Worm (Caenorhabditis elegans) whole organism, L4 larva: ENCODE measurements around the gene pqn-2.

Experiments
- F37D6.2 ChIP-seq: sonication (generic microtip); optimal IDR thresholded peaks from 2 replicates; lab custom pipeline; 2016; ENCODE audit warnings: mild to moderate bottlenecking, missing genetic modification characterization, missing compliant biosample characterization
- F44E2.7 ChIP-seq: fragments of 200-800 bp; sonication (Bioruptor generic); IDR thresholded peaks from 2 replicates; pipeline ENCODE4 v2.1.2; 2022; ENCODE audit warnings: missing genetic modification characterization, missing compliant biosample characterization
- F49E8.2 ChIP-seq: sonication (generic microtip); optimal IDR thresholded peaks from 2 replicates; lab custom pipeline; 2016; ENCODE audit warnings: missing compliant biosample characterization, mild to moderate bottlenecking, missing genetic modification characterization, borderline replicate concordance
- T26A8.4 ChIP-seq: fragments of 200-800 bp; sonication (Bioruptor generic); IDR thresholded peaks from 2 replicates; pipeline ENCODE4 v1.3.6; 2022; ENCODE audit warnings: missing genetic modification characterization, missing compliant biosample characterization
- Y105C5A.15 ChIP-seq: fragments of 200-800 bp; sonication (Bioruptor generic); IDR thresholded peaks from 2 replicates; pipeline ENCODE4 v1.3.6; 2022; ENCODE audit warnings: missing genetic modification characterization, missing compliant biosample characterization
- Y48G9A.11 ChIP-seq: fragments of 200-800 bp; sonication (Bioruptor generic); IDR thresholded peaks from 2 replicates; pipeline ENCODE4 v1.3.6; 2022; ENCODE audit warnings: missing genetic modification reagents, missing genetic modification characterization, missing compliant biosample characterization
- ZK337.2 ChIP-seq: fragments of 200-800 bp; sonication (Bioruptor generic); IDR thresholded peaks from 2 replicates; pipeline ENCODE4 v1.3.6; 2022; ENCODE audit warnings: missing genetic modification reagents, missing genetic modification characterization, missing compliant biosample characterization
- ZK546.5 ChIP-seq, 2 experiments: sonication (generic microtip); optimal IDR thresholded peaks; 2 replicates each; lab custom pipeline; 2017; ENCODE audit warnings: missing biosample characterization in 2 of 2, missing genetic modification characterization in 2 of 2
- aha-1 ChIP-seq: fragments of 150-350 bp; peaks from one replicate; lab custom pipeline; 2014; ENCODE audit warnings: missing biosample characterization, missing genetic modification characterization
- attf-4 ChIP-seq: sonication (generic microtip); optimal IDR thresholded peaks from 3 replicates; lab custom pipeline; 2017; ENCODE audit warnings: missing biosample characterization, missing genetic modification characterization
- ceh-28 ChIP-seq: fragments of 150-350 bp; optimal IDR thresholded peaks from 2 replicates; lab custom pipeline; 2014; ENCODE audit warnings: missing biosample characterization, missing genetic modification reagents, missing genetic modification characterization
- ceh-32 ChIP-seq: sonication (generic microtip); optimal IDR thresholded peaks from 2 replicates; lab custom pipeline; 2016; ENCODE audit warnings: mild to moderate bottlenecking, missing genetic modification characterization, missing compliant biosample characterization; ENCODE audit not compliant: poor library complexity
- ceh-82 ChIP-seq: sonication (generic microtip); optimal IDR thresholded peaks from 2 replicates; lab custom pipeline; 2017; ENCODE audit warnings: missing biosample characterization, missing genetic modification characterization
- ces-1 ChIP-seq: fragments of 150-350 bp; sonication (generic microtip); optimal IDR thresholded peaks from 4 replicates; lab custom pipeline; 2014; ENCODE audit warnings: missing biosample characterization, missing genetic modification reagents, missing genetic modification characterization
- ctbp-1 ChIP-seq: fragments of 200-800 bp; sonication (Bioruptor generic); IDR thresholded peaks from 2 replicates; pipeline ENCODE4 v1.3.6; 2022; ENCODE audit warnings: missing genetic modification reagents, missing genetic modification characterization, missing compliant biosample characterization
- daf-19 ChIP-seq: fragments of 200-800 bp; sonication (Bioruptor generic); conservative IDR thresholded peaks from 2 replicates; pipeline ENCODE4 v1.3.6; 2022; ENCODE audit warnings: missing genetic modification characterization, missing compliant biosample characterization
- daf-8 ChIP-seq: fragments of 200-800 bp; sonication (Bioruptor generic); IDR thresholded peaks from 2 replicates; pipeline ENCODE4 v1.3.6; 2022; ENCODE audit warnings: missing genetic modification characterization, missing compliant biosample characterization
- dmd-6 ChIP-seq: fragments of 200-800 bp; sonication (Bioruptor generic); IDR thresholded peaks from 2 replicates; pipeline ENCODE4 v1.3.6; 2022; ENCODE audit warnings: missing genetic modification reagents, missing genetic modification characterization, missing compliant biosample characterization
- dmd-8 ChIP-seq: fragments of 200-800 bp; sonication (Bioruptor generic); IDR thresholded peaks from 2 replicates; pipeline ENCODE4 v1.3.6; 2022; ENCODE audit warnings: missing genetic modification characterization, missing compliant biosample characterization
- dpl-1 ChIP-seq: fragments of 150-350 bp; optimal IDR thresholded peaks from 2 replicates; lab custom pipeline; 2014; ENCODE audit warnings: missing biosample characterization, missing genetic modification reagents, missing genetic modification characterization
- duxl-1 ChIP-seq: sonication (generic microtip); optimal IDR thresholded peaks from 2 replicates; lab custom pipeline; 2016; ENCODE audit warnings: mild to moderate bottlenecking, missing genetic modification characterization, moderate library complexity, missing compliant biosample characterization; ENCODE audit not compliant: poor library complexity
- fkh-10 ChIP-seq: fragments of 150-350 bp; optimal IDR thresholded peaks from 2 replicates; lab custom pipeline; 2014; ENCODE audit warnings: missing biosample characterization, missing genetic modification reagents, missing genetic modification characterization
- fos-1 ChIP-seq: fragments of 150-350 bp; optimal IDR thresholded peaks from 2 replicates; lab custom pipeline; 2014; ENCODE audit warnings: missing biosample characterization, missing genetic modification characterization
- hmg-1.1 ChIP-seq: fragments of 200-800 bp; sonication (Bioruptor generic); IDR thresholded peaks from 2 replicates; pipeline ENCODE4 v1.3.6; 2022; ENCODE audit warnings: missing genetic modification reagents, missing genetic modification characterization, missing compliant biosample characterization
- lin-13 ChIP-seq: fragments of 150-350 bp; optimal IDR thresholded peaks from 2 replicates; lab custom pipeline; 2014; ENCODE audit warnings: missing biosample characterization, missing genetic modification reagents, missing genetic modification characterization
- lin-29 ChIP-seq: fragments of 200-800 bp; sonication (Bioruptor generic); IDR thresholded peaks from 2 replicates; pipeline ENCODE4 v1.3.6; 2022; ENCODE audit warnings: missing genetic modification reagents, missing genetic modification characterization, missing compliant biosample characterization
- lir-3 ChIP-seq: sonication (generic microtip); optimal IDR thresholded peaks from 2 replicates; lab custom pipeline; 2016; ENCODE audit warnings: mild to moderate bottlenecking, missing genetic modification characterization, missing compliant biosample characterization
- madf-5 ChIP-seq, 2 experiments: fragments of 200-800 bp; sonication (Bioruptor generic); IDR thresholded peaks; 2 replicates each; pipeline ENCODE4 v1.3.6; 2022; ENCODE audit warnings: missing compliant biosample characterization in 2 of 2, missing genetic modification characterization in 2 of 2
- madf-9 ChIP-seq: fragments of 200-800 bp; sonication (Bioruptor generic); conservative IDR thresholded peaks from 2 replicates; pipeline ENCODE4 v1.3.6; 2022; ENCODE audit warnings: missing genetic modification reagents, missing genetic modification characterization, missing compliant biosample characterization
- mep-1 ChIP-seq: fragments of 150-350 bp; sonication (generic microtip); optimal IDR thresholded peaks from 3 replicates; lab custom pipeline; 2014; ENCODE audit warnings: missing biosample characterization, missing genetic modification characterization
- mxl-2 ChIP-seq: fragments of 200-800 bp; sonication (Bioruptor generic); conservative IDR thresholded peaks from 2 replicates; pipeline ENCODE4 v1.3.6; 2022; ENCODE audit warnings: missing genetic modification reagents, missing genetic modification characterization, missing compliant biosample characterization
- nhr-10 ChIP-seq: fragments of 150-350 bp; optimal IDR thresholded peaks from 2 replicates; lab custom pipeline; 2014; ENCODE audit warnings: missing biosample characterization, missing genetic modification characterization
- nhr-111 ChIP-seq: fragments of 200-800 bp; sonication (Bioruptor generic); optimal IDR thresholded peaks from 2 replicates; lab custom pipeline; 2018; ENCODE audit warnings: mild to moderate bottlenecking, missing genetic modification characterization, missing compliant biosample characterization
- nhr-237 ChIP-seq: sonication (generic microtip); optimal IDR thresholded peaks from 2 replicates; lab custom pipeline; 2017; ENCODE audit warnings: missing biosample characterization, missing genetic modification characterization
- nhr-25 ChIP-seq: sonication (generic microtip); optimal IDR thresholded peaks from 2 replicates; lab custom pipeline; 2017; ENCODE audit warnings: missing genetic modification characterization, mild to moderate bottlenecking, missing compliant biosample characterization, antibody characterized with exemption, moderate library complexity, borderline replicate concordance; ENCODE audit not compliant: insufficient read depth
- nhr-41 ChIP-seq: fragments of 200-800 bp; sonication (Bioruptor generic); IDR thresholded peaks from 2 replicates; pipeline ENCODE4 v1.3.6; 2022; ENCODE audit warnings: missing genetic modification reagents, missing genetic modification characterization, missing compliant biosample characterization
- nhr-77 ChIP-seq: fragments of 150-350 bp; optimal IDR thresholded peaks from 2 replicates; lab custom pipeline; 2014; ENCODE audit warnings: missing biosample characterization, missing genetic modification characterization
- pha-4 ChIP-seq, 2 experiments: fragments of 150-350 bp in 1 of 2; fragments of 200-800 bp in 1 of 2; sonication (Bioruptor generic) in 1 of 2; IDR thresholded peaks in 1 of 2; optimal IDR thresholded peaks in 1 of 2; 2 replicates each; pipeline versions ENCODE4 v1.3.6 to Lab custom; 2014 to 2022; ENCODE audit warnings: missing genetic modification characterization in 2 of 2, missing genetic modification reagents in 2 of 2, missing biosample characterization in 1 of 2, missing compliant biosample characterization in 1 of 2
- saeg-2 ChIP-seq: fragments of 200-800 bp; sonication (Bioruptor generic); IDR thresholded peaks from 2 replicates; pipeline ENCODE4 v1.3.6; 2022; ENCODE audit warnings: missing genetic modification reagents, missing genetic modification characterization, missing compliant biosample characterization
- set-16 ChIP-seq: fragments of 200-800 bp; sonication (Bioruptor generic); IDR thresholded peaks from 2 replicates; pipeline ENCODE4 v1.3.6; 2022; ENCODE audit warnings: missing genetic modification reagents, missing genetic modification characterization, missing compliant biosample characterization
- skn-1 ChIP-seq: fragments of 150-350 bp; optimal IDR thresholded peaks from 2 replicates; lab custom pipeline; 2014; ENCODE audit warnings: missing biosample characterization, missing genetic modification characterization
- snpc-4 ChIP-seq: fragments of 150-350 bp; optimal IDR thresholded peaks from 2 replicates; lab custom pipeline; 2014; ENCODE audit warnings: missing biosample characterization, missing genetic modification characterization
- spr-1 ChIP-seq: sonication (generic microtip); optimal IDR thresholded peaks from 2 replicates; lab custom pipeline; 2016; ENCODE audit warnings: mild to moderate bottlenecking, missing genetic modification characterization, missing compliant biosample characterization
- tag-97 ChIP-seq: fragments of 200-800 bp; sonication (Bioruptor generic); IDR thresholded peaks from 2 replicates; pipeline ENCODE4 v1.3.6; 2022; ENCODE audit warnings: missing genetic modification characterization, missing compliant biosample characterization
- unc-39 ChIP-seq: sonication (generic microtip); optimal IDR thresholded peaks from 2 replicates; lab custom pipeline; 2017; ENCODE audit warnings: missing biosample characterization, missing genetic modification characterization
- unc-62 ChIP-seq, 3 experiments: fragments of 150-350 bp in 1 of 3; sonication (generic microtip); optimal IDR thresholded peaks in 2 of 3; peaks in 1 of 3; 1 replicate in 1 of 3; 2 replicates in 2 of 3; lab custom pipeline; 2014 to 2017; ENCODE audit warnings: missing biosample characterization in 3 of 3, missing genetic modification characterization in 3 of 3, missing genetic modification reagents in 3 of 3, missing genotype in 1 of 3
- vab-7 ChIP-seq: fragments of 200-800 bp; sonication (Bioruptor generic); IDR thresholded peaks from 2 replicates; pipeline ENCODE4 v1.3.6; 2022; ENCODE audit warnings: missing genetic modification reagents, missing genetic modification characterization, missing compliant biosample characterization
- zag-1 ChIP-seq: fragments of 150-350 bp; optimal IDR thresholded peaks from 2 replicates; lab custom pipeline; 2014; ENCODE audit warnings: missing biosample characterization, missing genetic modification characterization
- zfp-3 ChIP-seq: fragments of 200-800 bp; sonication (Bioruptor generic); conservative IDR thresholded peaks from 2 replicates; pipeline ENCODE4 v1.3.6; 2022; ENCODE audit warnings: missing genetic modification reagents, missing genetic modification characterization, missing compliant biosample characterization
- zip-11 ChIP-seq: fragments of 200-800 bp; sonication (Bioruptor generic); IDR thresholded peaks from 2 replicates; pipeline ENCODE4 v1.3.6; 2022; ENCODE audit warnings: missing genetic modification characterization, missing compliant biosample characterization
- zip-2 ChIP-seq: fragments of 150-350 bp; optimal IDR thresholded peaks from 2 replicates; lab custom pipeline; 2014; ENCODE audit warnings: missing biosample characterization, missing genetic modification characterization
- ztf-11 ChIP-seq: fragments of 150-350 bp; optimal IDR thresholded peaks from 2 replicates; lab custom pipeline; 2014; ENCODE audit warnings: missing biosample characterization, missing genetic modification characterization

pqn-2 gene

DNA sequence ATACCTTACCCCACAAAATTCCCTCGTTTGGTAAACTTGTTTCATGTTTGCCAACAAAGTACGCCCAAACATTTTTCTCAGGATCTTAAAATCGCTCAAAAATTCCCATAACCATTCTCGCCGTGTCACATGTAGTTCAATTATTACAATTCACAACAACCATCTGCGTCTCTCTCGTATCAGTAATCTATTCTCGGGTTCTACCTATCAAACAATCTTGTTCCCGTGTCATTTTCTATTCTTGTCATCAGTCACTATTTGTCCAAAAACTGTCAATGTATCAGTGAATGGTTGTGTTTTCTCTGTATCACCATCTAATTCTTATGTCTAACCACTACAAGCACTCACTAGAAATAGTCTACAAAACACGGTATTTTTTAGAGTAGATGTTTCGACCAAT lies 11.1 kb upstream of the pqn-2 start:
- TF ChIP-seq Y105C5A.15 (GFP tag; lab: Robert Waterston, UW) = no peak
- TF ChIP-seq tag-97 (GFP tag; lab: Robert Waterston, UW) = no peak
- TF ChIP-seq zag-1 = no peak
- no peak for TF ChIP-seq fos-1
- no peak for TF ChIP-seq Y48G9A.11 (GFP tag; lab: Robert Waterston, UW)
- TF ChIP-seq ces-1 = no peak
- no peak for TF ChIP-seq lin-13 (GFP tag; lab: Kevin White, UChicago)
- no peak for TF ChIP-seq skn-1 (tag; lab: Kevin White, UChicago)
- no peak for TF ChIP-seq ceh-28 (tag; lab: Kevin White, UChicago)
- TF ChIP-seq ctbp-1 = no peak
- TF ChIP-seq unc-39 = no peak
- TF ChIP-seq ZK337.2 (GFP tag; lab: Robert Waterston, UW) = no peak
- TF ChIP-seq lin-29 (GFP tag; lab: Robert Waterston, UW) = no peak
- no peak for TF ChIP-seq hmg-1.1 (GFP tag; lab: Robert Waterston, UW)
- TF ChIP-seq T26A8.4 (GFP tag; lab: Robert Waterston, UW) = no peak
- no peak for TF ChIP-seq ceh-82
- TF ChIP-seq madf-5 (GFP tag; IDR thresholded peaks at IDR 0.05; lab: Robert Waterston, UW) = no peak
- no peak for TF ChIP-seq mxl-2 (GFP tag; lab: Robert Waterston, UW)
- TF ChIP-seq mep-1 = peak; percentile 33
- no peak for TF ChIP-seq vab-7 (GFP tag; lab: Robert Waterston, UW)
- no peak for TF ChIP-seq zip-11 (GFP tag; lab: Robert Waterston, UW)
- peak in 1 of 2 experiments; percentile 42 for TF ChIP-seq unc-62 (GFP tag; optimal IDR thresholded peaks at IDR 0.05 in 1 of 2; lab: Kevin White, UChicago)
- TF ChIP-seq unc-62 (tag; optimal IDR thresholded peaks at IDR 0.05; lab: Kevin White, UChicago) = no peak
- TF ChIP-seq lir-3 = no peak
- TF ChIP-seq ZK546.5 (tag; optimal IDR thresholded peaks at IDR 0.05; lab: Kevin White, UChicago) = no peak
- TF ChIP-seq duxl-1 (tag; lab: Kevin White, UChicago) = no peak
- TF ChIP-seq nhr-25 (tag; lab: Kevin White, UChicago) = no peak
- no peak for TF ChIP-seq F37D6.2 (tag; lab: Kevin White, UChicago)
- no peak for TF ChIP-seq nhr-111 (GFP tag; lab: Kevin White, UChicago)
- no peak for TF ChIP-seq F49E8.2 (tag; lab: Kevin White, UChicago)
- peak; percentile 95 for TF ChIP-seq dmd-6 (GFP tag; lab: Robert Waterston, UW)
- TF ChIP-seq saeg-2 = no peak
- peak; percentile 18 for TF ChIP-seq nhr-10 (tag; lab: Kevin White, UChicago)
- no peak for TF ChIP-seq daf-8 (GFP tag; lab: Robert Waterston, UW)
- TF ChIP-seq attf-4 (tag; lab: Kevin White, UChicago) = no peak
- TF ChIP-seq dpl-1 (GFP tag; lab: Kevin White, UChicago) = no peak
- TF ChIP-seq spr-1 (tag; lab: Kevin White, UChicago) = no peak
- no peak for TF ChIP-seq nhr-41 (GFP tag; lab: Robert Waterston, UW)
- no peak for TF ChIP-seq ceh-32 (tag; lab: Kevin White, UChicago)
- no peak for TF ChIP-seq madf-9 (GFP tag; lab: Robert Waterston, UW)
- TF ChIP-seq set-16 = no peak
- TF ChIP-seq zfp-3 (GFP tag; lab: Robert Waterston, UW) = 0 out of 2 replicates have a peak, but pooled peaks have one; percentile 29
- TF ChIP-seq zip-2 (tag; lab: Kevin White, UChicago) = no peak
- TF ChIP-seq aha-1 (tag; lab: Kevin White, UChicago) = peak; percentile 1
- no peak for TF ChIP-seq daf-19 (GFP tag; lab: Robert Waterston, UW)
- TF ChIP-seq ztf-11 (tag; lab: Kevin White, UChicago) = no peak
- TF ChIP-seq dmd-8 = no peak
- TF ChIP-seq snpc-4 (tag; lab: Kevin White, UChicago) = no peak
- no peak for TF ChIP-seq F44E2.7 (GFP tag; lab: Robert Waterston, UW)
- no peak for TF ChIP-seq nhr-237 (tag; lab: Kevin White, UChicago)
- TF ChIP-seq pha-4 (GFP tag; IDR thresholded peaks at IDR 0.05; lab: Robert Waterston, UW) = no peak
- TF ChIP-seq pha-4 (tag; optimal IDR thresholded peaks at IDR 0.05; lab: Kevin White, UChicago) = no peak
- TF ChIP-seq nhr-77 (tag; lab: Kevin White, UChicago) = peak; percentile 65
- no peak for TF ChIP-seq fkh-10 (GFP tag; lab: Kevin White, UChicago)
